Worm (Caenorhabditis elegans) whole organism, young adult: ENCODE measurements around the gene col-109.
A peak's percentile ranks its signal among the peaks of the same experiment; 100 is the strongest.

ENCODE experiments used
- B0261.1 ChIP-seq: sonication (generic microtip); optimal IDR thresholded peaks from 2 replicates; lab custom pipeline; 2016; ENCODE audit warnings: mild to moderate bottlenecking, missing genetic modification characterization, moderate library complexity, missing compliant biosample characterization
- F22D6.2 ChIP-seq: sonication (generic microtip); optimal IDR thresholded peaks from 2 replicates; lab custom pipeline; 2016; ENCODE audit warnings: mild to moderate bottlenecking, missing genetic modification characterization, missing compliant biosample characterization
- K12H6.12 ChIP-seq: fragments of 200-800 bp; sonication (Bioruptor generic); optimal IDR thresholded peaks from 2 replicates; lab custom pipeline; 2018; ENCODE audit warnings: mild to moderate bottlenecking, missing genetic modification characterization, missing compliant biosample characterization
- T26A5.8 ChIP-seq: sonication (generic microtip); optimal IDR thresholded peaks from 2 replicates; lab custom pipeline; 2016; ENCODE audit warnings: missing genetic modification characterization, missing compliant biosample characterization
- Y53F4B.3 ChIP-seq: fragments of 200-800 bp; sonication (Bioruptor generic); IDR thresholded peaks from 2 replicates; pipeline ENCODE4 v1.3.6; 2022; ENCODE audit warnings: missing genetic modification reagents, missing genetic modification characterization, missing compliant biosample characterization
- athp-1 ChIP-seq: sonication (generic microtip); optimal IDR thresholded peaks from 2 replicates; lab custom pipeline; 2017; ENCODE audit warnings: mild to moderate bottlenecking, missing genetic modification characterization, missing compliant biosample characterization
- attf-5 ChIP-seq: fragments of 200-800 bp; sonication (Bioruptor generic); optimal IDR thresholded peaks from 2 replicates; lab custom pipeline; 2018; ENCODE audit warnings: mild to moderate bottlenecking, missing genetic modification characterization, missing compliant biosample characterization
- ccch-3 ChIP-seq: fragments of 200-800 bp; sonication (Bioruptor generic); optimal IDR thresholded peaks from 2 replicates; lab custom pipeline; 2018; ENCODE audit warnings: mild to moderate bottlenecking, missing genetic modification characterization, missing compliant biosample characterization
- cebp-2 ChIP-seq: fragments of 200-800 bp; sonication (Bioruptor generic); IDR thresholded peaks from 2 replicates; pipeline ENCODE4 v1.3.6; 2022; ENCODE audit warnings: missing genetic modification characterization, missing compliant biosample characterization
- ceh-100 ChIP-seq: fragments of 200-800 bp; sonication (Bioruptor generic); IDR thresholded peaks from 2 replicates; pipeline ENCODE4 v1.3.6; 2022; ENCODE audit warnings: missing genetic modification reagents, missing genetic modification characterization, missing compliant biosample characterization
- ceh-40 ChIP-seq: fragments of 200-800 bp; sonication (Bioruptor generic); IDR thresholded peaks from 2 replicates; pipeline ENCODE4 v1.3.6; 2022; ENCODE audit warnings: missing genetic modification characterization, missing compliant biosample characterization
- ceh-58 ChIP-seq: fragments of 200-800 bp; sonication (Bioruptor generic); IDR thresholded peaks from 2 replicates; pipeline ENCODE4 v1.3.6; 2022; ENCODE audit warnings: missing genetic modification characterization, missing compliant biosample characterization
- ceh-91 ChIP-seq: fragments of 200-800 bp; sonication (Bioruptor generic); IDR thresholded peaks from 2 replicates; pipeline ENCODE4 v1.3.6; 2022; ENCODE audit warnings: missing genetic modification reagents, missing genetic modification characterization, missing compliant biosample characterization
- chd-7 ChIP-seq: sonication (generic microtip); optimal IDR thresholded peaks from 2 replicates; lab custom pipeline; 2016; ENCODE audit warnings: mild to moderate bottlenecking, missing genetic modification characterization, moderate library complexity, missing compliant biosample characterization
- die-1 ChIP-seq: sonication (generic microtip); optimal IDR thresholded peaks from 2 replicates; lab custom pipeline; 2016; ENCODE audit warnings: missing genotype, mild to moderate bottlenecking, missing genetic modification characterization, missing compliant biosample characterization
- dpff-1 ChIP-seq: sonication (generic microtip); optimal IDR thresholded peaks from 2 replicates; lab custom pipeline; 2017; ENCODE audit warnings: mild to moderate bottlenecking, missing genetic modification characterization, missing compliant biosample characterization
- dpl-1 ChIP-seq: fragments of 150-350 bp; optimal IDR thresholded peaks from 2 replicates; lab custom pipeline; 2014; ENCODE audit warnings: missing biosample characterization, missing genetic modification reagents, missing genetic modification characterization
- egl-18 ChIP-seq: fragments of 200-800 bp; sonication (Bioruptor generic); IDR thresholded peaks from 2 replicates; pipeline ENCODE4 v1.3.6; 2022; ENCODE audit warnings: missing genetic modification reagents, missing genetic modification characterization, missing compliant biosample characterization
- egl-44 ChIP-seq: fragments of 200-800 bp; sonication (Bioruptor generic); IDR thresholded peaks from 2 replicates; pipeline ENCODE4 v1.3.6; 2022; ENCODE audit warnings: missing genetic modification reagents, missing genetic modification characterization, missing compliant biosample characterization
- egrh-3 ChIP-seq: fragments of 200-800 bp; sonication (Bioruptor generic); IDR thresholded peaks from 2 replicates; pipeline ENCODE4 v1.3.6; 2022; ENCODE audit warnings: missing genetic modification reagents, missing genetic modification characterization, missing compliant biosample characterization
- ets-4 ChIP-seq: fragments of 200-800 bp; sonication (Bioruptor generic); optimal IDR thresholded peaks from 2 replicates; lab custom pipeline; 2018; ENCODE audit warnings: mild to moderate bottlenecking, missing genetic modification characterization, missing compliant biosample characterization
- hmg-1.2 ChIP-seq: fragments of 200-800 bp; sonication (Bioruptor generic); IDR thresholded peaks from 2 replicates; pipeline ENCODE4 v1.3.6; 2022; ENCODE audit warnings: missing genetic modification reagents, missing genetic modification characterization, missing compliant biosample characterization
- lin-35 ChIP-seq, 3 experiments: fragments of 150-350 bp in 2 of 3; sonication (generic microtip) in 1 of 3; optimal IDR thresholded peaks; 2 replicates each; lab custom pipeline; 2014 to 2018; ENCODE audit warnings: missing biosample characterization in 3 of 3, missing genetic modification characterization in 3 of 3, missing genetic modification reagents in 3 of 3
- lir-1 ChIP-seq: fragments of 200-800 bp; sonication (Bioruptor generic); conservative IDR thresholded peaks from 2 replicates; pipeline ENCODE4 v1.3.6; 2022; ENCODE audit warnings: missing genetic modification reagents, missing genetic modification characterization, missing compliant biosample characterization
- mcd-1 ChIP-seq: fragments of 200-800 bp; sonication (Bioruptor generic); IDR thresholded peaks from 2 replicates; pipeline ENCODE4 v1.3.6; 2022; ENCODE audit warnings: missing genetic modification reagents, missing genetic modification characterization, missing compliant biosample characterization
- mes-4 ChIP-seq: sonication (generic microtip); optimal IDR thresholded peaks from 2 replicates; lab custom pipeline; 2016; ENCODE audit warnings: missing genotype, missing genetic modification characterization, missing compliant biosample characterization
- mxl-1 ChIP-seq: sonication (generic microtip); optimal IDR thresholded peaks from 2 replicates; lab custom pipeline; 2016; ENCODE audit warnings: missing genetic modification characterization, missing compliant biosample characterization
- nfya-1 ChIP-seq: sonication (generic microtip); optimal IDR thresholded peaks from 2 replicates; lab custom pipeline; 2017; ENCODE audit warnings: antibody characterized with exemption, missing compliant biosample characterization, missing genetic modification characterization, borderline replicate concordance; ENCODE audit not compliant: insufficient read depth
- nfyb-1 ChIP-seq: fragments of 200-800 bp; sonication (Bioruptor generic); IDR thresholded peaks from 2 replicates; pipeline ENCODE4 v1.3.6; 2022; ENCODE audit warnings: missing genetic modification reagents, missing genetic modification characterization, missing compliant biosample characterization
- nhr-120 ChIP-seq: fragments of 200-800 bp; sonication (Bioruptor generic); IDR thresholded peaks from 2 replicates; pipeline ENCODE4 v1.3.6; 2022; ENCODE audit warnings: missing genetic modification characterization, missing compliant biosample characterization
- nhr-27 ChIP-seq: fragments of 200-800 bp; sonication (Bioruptor generic); optimal IDR thresholded peaks from 2 replicates; lab custom pipeline; 2018; ENCODE audit warnings: mild to moderate bottlenecking, missing genetic modification characterization, moderate library complexity, missing compliant biosample characterization
- nhr-90 ChIP-seq: sonication (generic microtip); optimal IDR thresholded peaks from 2 replicates; lab custom pipeline; 2016; ENCODE audit warnings: missing genotype, mild to moderate bottlenecking, missing genetic modification characterization, missing compliant biosample characterization
- pbrm-1 ChIP-seq: fragments of 200-800 bp; sonication (Bioruptor generic); IDR thresholded peaks from 2 replicates; pipeline ENCODE4 v1.3.6; 2022; ENCODE audit warnings: missing genetic modification reagents, missing genetic modification characterization, missing compliant biosample characterization
- repo-1 ChIP-seq: sonication (generic microtip); optimal IDR thresholded peaks from 2 replicates; lab custom pipeline; 2017; ENCODE audit warnings: mild to moderate bottlenecking, missing genetic modification characterization, missing compliant biosample characterization
- snpc-1.3 ChIP-seq: sonication (generic microtip); optimal IDR thresholded peaks from 2 replicates; lab custom pipeline; 2017; ENCODE audit warnings: missing genetic modification characterization, mild to moderate bottlenecking, missing compliant biosample characterization, antibody characterized with exemption, moderate library complexity, missing genotype, missing genetic modification reagents; ENCODE audit not compliant: insufficient read depth
- snpc-3.4 ChIP-seq: sonication (generic microtip); optimal IDR thresholded peaks from 2 replicates; lab custom pipeline; 2017; ENCODE audit warnings: missing genetic modification characterization, mild to moderate bottlenecking, missing compliant biosample characterization, antibody characterized with exemption, moderate library complexity, missing genotype, missing genetic modification reagents
- somi-1 ChIP-seq: fragments of 200-800 bp; sonication (Bioruptor generic); optimal IDR thresholded peaks from 2 replicates; lab custom pipeline; 2018; ENCODE audit warnings: mild to moderate bottlenecking, missing genetic modification characterization, missing compliant biosample characterization
- sptf-2 ChIP-seq: fragments of 200-800 bp; sonication (Bioruptor generic); optimal IDR thresholded peaks from 2 replicates; lab custom pipeline; 2018; ENCODE audit warnings: mild to moderate bottlenecking, missing genetic modification characterization, missing compliant biosample characterization
- unc-130 ChIP-seq: sonication (generic microtip); optimal IDR thresholded peaks from 2 replicates; lab custom pipeline; 2016; ENCODE audit warnings: missing genetic modification reagents, missing genetic modification characterization, missing compliant biosample characterization
- unc-62 ChIP-seq: fragments of 150-350 bp; optimal IDR thresholded peaks from 2 replicates; lab custom pipeline; 2014; ENCODE audit warnings: missing biosample characterization, missing genetic modification reagents, missing genetic modification characterization
- zfh-2 ChIP-seq: fragments of 200-800 bp; sonication (Bioruptor generic); conservative IDR thresholded peaks from 2 replicates; pipeline ENCODE4 v1.3.6; 2022; ENCODE audit warnings: missing genetic modification reagents, missing genetic modification characterization, missing compliant biosample characterization
- ztf-25 ChIP-seq: fragments of 200-800 bp; sonication (Bioruptor generic); IDR thresholded peaks from 2 replicates; pipeline ENCODE4 v1.3.6; 2022; ENCODE audit warnings: missing genetic modification reagents, missing genetic modification characterization, missing compliant biosample characterization
- ztf-3 ChIP-seq: fragments of 200-800 bp; sonication (Bioruptor generic); optimal IDR thresholded peaks from 2 replicates; lab custom pipeline; 2018; ENCODE audit warnings: mild to moderate bottlenecking, missing genetic modification characterization, missing compliant biosample characterization

Gene col-109

DNA sequence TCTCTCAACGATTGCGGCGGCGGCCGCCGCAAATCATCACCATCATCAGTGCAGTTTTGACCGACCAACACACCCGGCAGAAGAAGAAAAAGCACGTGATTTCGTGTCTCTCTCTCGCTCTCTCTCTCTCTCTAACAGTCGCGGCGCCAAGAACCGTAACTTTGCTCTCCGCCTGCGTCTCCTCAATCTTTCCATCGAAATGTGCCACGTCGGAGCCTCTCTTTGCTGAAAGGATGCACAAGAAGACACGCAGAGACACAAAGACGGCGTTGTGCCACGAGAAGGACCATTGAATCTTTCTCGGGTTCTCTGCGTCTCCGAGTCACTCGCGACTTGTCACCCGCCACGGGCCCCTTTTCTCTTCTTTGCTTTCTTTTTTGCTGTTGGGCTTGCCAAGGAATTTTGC, 37.8 kb upstream of the col-109 start (continued):
- TF ChIP-seq nfya-1 (tag; lab: Kevin White, UChicago) (no peak), snpc-3.4 (tag; lab: Kevin White, UChicago) (no peak), die-1 (tag; lab: Kevin White, UChicago) (no peak), mcd-1 (peak; percentile 63), attf-5 (GFP tag; lab: Kevin White, UChicago) (peak; percentile 73), hmg-1.2 (GFP tag; lab: Robert Waterston, UW) (peak; percentile 55; the same call in 1 of the 2 replicates), egl-44 (no peak), unc-130 (no peak), F22D6.2 (tag; lab: Kevin White, UChicago) (no peak), snpc-1.3 (tag; lab: Kevin White, UChicago) (no peak), ceh-58 (GFP tag; lab: Robert Waterston, UW) (no peak), egl-18 (no peak), sptf-2 (no peak), nfyb-1 (peak; percentile 59; the same call in 1 of the 2 replicates), ets-4 (GFP tag; lab: Kevin White, UChicago) (no peak), unc-62 (GFP tag; lab: Kevin White, UChicago) (no peak), T26A5.8 (tag; lab: Kevin White, UChicago) (no peak), K12H6.12 (tag; lab: Kevin White, UChicago) (peak; percentile 90), somi-1 (GFP tag; lab: Kevin White, UChicago) (peak; percentile 46), nhr-27 (no peak), ccch-3 (GFP tag; lab: Kevin White, UChicago) (no peak), nhr-120 (no peak), chd-7 (tag; lab: Kevin White, UChicago) (no peak), ceh-100 (GFP tag; lab: Robert Waterston, UW) (no peak), ztf-25 (GFP tag; lab: Robert Waterston, UW) (no peak), nhr-90 (tag; lab: Kevin White, UChicago) (peak; percentile 27), lir-1 (peak; percentile 35; the same call in 1 of the 2 replicates), dpff-1 (no peak), ceh-91 (GFP tag; lab: Robert Waterston, UW) (no peak), cebp-2 (GFP tag; lab: Robert Waterston, UW) (no peak), mxl-1 (no peak), mes-4 (no peak), athp-1 (tag; lab: Kevin White, UChicago) (no peak), lin-35 (GFP tag; optimal IDR thresholded peaks at IDR 0.05; lab: Kevin White, UChicago) (peak in 1 of 3 experiments; percentile 2), pbrm-1 (GFP tag; lab: Robert Waterston, UW) (0 out of 2 replicates have a peak, but pooled peaks have one; percentile 52)

DNA sequence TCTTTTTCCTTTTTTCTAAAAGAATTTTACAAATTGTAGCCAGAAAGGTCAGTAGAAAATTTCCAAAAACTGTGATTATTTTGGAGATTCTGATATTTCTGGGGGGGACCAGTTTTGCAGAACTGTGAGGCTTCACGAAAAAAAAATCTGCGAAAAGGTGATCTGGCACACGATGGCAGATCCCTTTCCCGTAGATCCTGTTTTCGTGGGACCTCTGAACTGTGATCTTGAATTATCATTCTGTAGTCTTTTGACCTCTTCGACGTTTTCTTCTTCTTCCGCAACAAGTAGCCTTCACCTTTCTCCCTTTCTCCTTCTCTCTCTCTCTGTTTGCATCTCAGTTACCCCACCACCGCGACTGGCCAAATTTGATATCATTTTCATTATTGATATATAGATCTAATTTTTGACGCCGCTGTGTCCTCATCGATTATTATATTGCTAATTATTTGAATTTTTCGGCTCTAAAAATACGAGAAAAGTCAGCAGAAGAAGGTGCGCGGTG, 33.9 kb upstream of the col-109 start:
- TF ChIP-seq B0261.1 (tag; lab: Kevin White, UChicago), result no peak
- no peak for TF ChIP-seq repo-1 (tag; lab: Kevin White, UChicago)
- TF ChIP-seq ztf-25 (GFP tag; lab: Robert Waterston, UW), result no peak
- peak; percentile 68 for TF ChIP-seq ceh-100 (GFP tag; lab: Robert Waterston, UW)

DNA sequence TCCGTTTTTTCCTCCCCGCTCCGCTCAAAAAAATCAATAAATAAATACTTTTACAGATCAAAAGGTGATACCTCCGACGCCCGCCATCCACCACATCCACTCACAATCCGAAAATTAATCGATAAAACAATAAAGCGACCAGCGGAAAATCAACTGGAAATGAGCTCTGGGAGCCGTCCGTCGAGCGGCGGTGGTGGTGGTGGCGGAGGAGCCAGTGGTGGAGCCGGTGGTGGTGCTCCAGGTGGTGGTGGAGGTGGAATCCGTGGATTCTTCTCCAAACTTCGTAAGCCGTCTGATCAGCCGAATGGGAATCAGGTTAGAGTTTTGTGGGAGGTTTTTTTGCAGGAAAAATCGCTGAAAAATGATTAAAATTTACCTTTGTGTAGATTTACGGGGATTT, 27.9 kb upstream of the col-109 start, which contains the start of gene egl-4:
TSS of gene egl-4 (plus strand) at position 160 of the 400 bp plus-strand sequence.
- no peak for TF ChIP-seq dpl-1 (GFP tag; lab: Kevin White, UChicago)
- TF ChIP-seq egrh-3, result peak; percentile 66; the same call in 1 of the 2 replicates
- TF ChIP-seq ceh-40, result no peak
- peak; percentile 84 for TF ChIP-seq zfh-2 (GFP tag; lab: Robert Waterston, UW)
- no peak for TF ChIP-seq ztf-3
- TF ChIP-seq Y53F4B.3, result no peak
